ENCODE assay signal across 1 fruit fly cellular context in the genomic region with DNA sequence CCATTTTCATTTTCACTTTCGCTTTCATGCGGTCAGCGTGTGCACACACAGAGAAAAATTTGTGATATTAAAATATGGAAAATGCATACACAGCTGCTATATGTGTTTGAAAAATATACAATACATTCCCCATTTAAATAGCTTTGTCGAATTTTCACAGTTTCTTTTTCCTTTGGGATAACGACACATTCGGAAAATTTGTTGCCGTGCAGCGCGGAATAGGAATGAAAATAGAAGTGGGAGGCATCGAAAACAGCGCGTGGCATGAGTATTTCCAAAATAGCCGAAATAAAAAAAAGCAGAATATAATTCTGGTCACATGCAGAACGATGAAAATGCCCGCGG.
TF ChIP-seq lines count a peak whose summit lies in the region.

No protein-coding gene starts in this region.

TF ChIP-seq in whole organism, embryonic, 481 proteins besides CTCF, POLR2A, EP300 and RAD21 (continued from another document and continues in another):
- TF ChIP-seq Myb (GFP tag; optimal IDR thresholded peaks at IDR 0.05; lab: Kevin White, UChicago) (peak; percentile 74), CG15011 (GFP tag; optimal IDR thresholded peaks at IDR 0.05; lab: Kevin White, UChicago) (peak; percentile 71), Dip2 (GFP tag; IDR thresholded peaks at IDR 0.05; lab: Robert Waterston, UW) (no peak), fd64A (GFP tag; optimal IDR thresholded peaks at IDR 0.05; lab: Kevin White, UChicago) (peak; percentile 71), Mad (GFP tag; optimal IDR thresholded peaks at IDR 0.05; lab: Kevin White, UChicago) (peak; percentile 74), CG1603 (tag; optimal IDR thresholded peaks at IDR 0.05; lab: Kevin White, UChicago) (peak; percentile 82), Doc2 (GFP tag; IDR thresholded peaks at IDR 0.05; lab: Robert Waterston, UW) (peak; percentile 62), Rx (GFP tag; IDR thresholded peaks at IDR 0.05; lab: Robert Waterston, UW) (peak; percentile 74), Fer3 (tag; optimal IDR thresholded peaks at IDR 0.05; lab: Kevin White, UChicago) (peak; percentile 88), Lim3 (GFP tag; IDR thresholded peaks at IDR 0.05; lab: Robert Waterston, UW) (no peak), caup (GFP tag; optimal IDR thresholded peaks at IDR 0.05; lab: Kevin White, UChicago; ENCODE audit: severe bottlenecking) (peak; percentile 83), Elba2 (GFP tag; optimal IDR thresholded peaks at IDR 0.05; lab: Kevin White, UChicago) (no peak), Bdp1 (GFP tag; optimal IDR thresholded peaks at IDR 0.05; lab: Kevin White, UChicago) (peak; percentile 68), Fer1 (GFP tag; optimal IDR thresholded peaks at IDR 0.05; lab: Kevin White, UChicago) (peak; percentile 84), CG13123 (GFP tag; optimal IDR thresholded peaks at IDR 0.05; lab: Kevin White, UChicago) (peak; percentile 65), hbn (GFP tag; IDR thresholded peaks at IDR 0.05; lab: Robert Waterston, UW; ENCODE audit: partially characterized antibody) (no peak), CG33213 (GFP tag; optimal IDR thresholded peaks at IDR 0.05; lab: Kevin White, UChicago) (peak; percentile 81), ewg (GFP tag; optimal IDR thresholded peaks at IDR 0.05; lab: Kevin White, UChicago) (peak; percentile 69), Mes4 (GFP tag; optimal IDR thresholded peaks at IDR 0.05; lab: Kevin White, UChicago) (peak; percentile 74), CG8944 (GFP tag; optimal IDR thresholded peaks at IDR 0.05; lab: Kevin White, UChicago) (peak; percentile 81), onecut (GFP tag; IDR thresholded peaks at IDR 0.05; lab: Robert Waterston, UW) (peak; percentile 71), NfI (GFP tag; optimal IDR thresholded peaks at IDR 0.05; lab: Kevin White, UChicago) (peak; percentile 86), chinmo (GFP tag; IDR thresholded peaks at IDR 0.05; lab: Robert Waterston, UW; ENCODE audit: partially characterized antibody) (0 out of 4 replicates have a peak, but pooled peaks have one; percentile 47), zen (tag; optimal IDR thresholded peaks at IDR 0.05; lab: Kevin White, UChicago) (peak; percentile 67), bab2 (GFP tag; optimal IDR thresholded peaks at IDR 0.05; lab: Kevin White, UChicago) (peak; percentile 90), tin (GFP tag; optimal IDR thresholded peaks at IDR 0.05; lab: Kevin White, UChicago) (peak; percentile 81), corto (GFP tag; optimal IDR thresholded peaks at IDR 0.05; lab: Kevin White, UChicago) (no peak), Xrp1 (GFP tag; IDR thresholded peaks at IDR 0.05; lab: Robert Waterston, UW) (peak; percentile 90), Hr3 (GFP tag; optimal IDR thresholded peaks at IDR 0.05; lab: Kevin White, UChicago) (peak; percentile 74), E2f1 (GFP tag; IDR thresholded peaks at IDR 0.05; lab: Robert Waterston, UW) (peak; percentile 88), CG5245 (GFP tag; optimal IDR thresholded peaks at IDR 0.05; lab: Kevin White, UChicago) (peak; percentile 79), phol (tag; optimal IDR thresholded peaks at IDR 0.05; lab: Kevin White, UChicago) (peak; percentile 79), al (GFP tag; IDR thresholded peaks at IDR 0.05; lab: Robert Waterston, UW) (peak; percentile 90), Gsc (GFP tag; IDR thresholded peaks at IDR 0.05; lab: Robert Waterston, UW) (peak; percentile 73), CG1529 (GFP tag; optimal IDR thresholded peaks at IDR 0.05; lab: Kevin White, UChicago) (peak; percentile 68), CG3281 (GFP tag; optimal IDR thresholded peaks at IDR 0.05; lab: Kevin White, UChicago) (peak; percentile 84), gsb (GFP tag; IDR thresholded peaks at IDR 0.05; lab: Robert Waterston, UW) (peak; percentile 80), Bgb (GFP tag; IDR thresholded peaks at IDR 0.05; lab: Robert Waterston, UW; ENCODE audit: partially characterized antibody) (no peak), Stat92E (GFP tag; optimal IDR thresholded peaks at IDR 0.05; lab: Kevin White, UChicago) (no peak), CG4820 (GFP tag; optimal IDR thresholded peaks at IDR 0.05; lab: Kevin White, UChicago) (peak; percentile 71), bigmax (GFP tag; optimal IDR thresholded peaks at IDR 0.05; lab: Kevin White, UChicago) (no peak), C15 (GFP tag; IDR thresholded peaks at IDR 0.05; lab: Robert Waterston, UW) (0 out of 3 replicates have a peak, but pooled peaks have one; percentile 65), E2f2 (GFP tag; IDR thresholded peaks at IDR 0.05; lab: Robert Waterston, UW) (peak; percentile 57), h (optimal IDR thresholded peaks at IDR 0.05; lab: Kevin White, UChicago) (no peak), ara (GFP tag; IDR thresholded peaks at IDR 0.05; lab: Robert Waterston, UW) (peak; percentile 85), Neu2 (GFP tag; optimal IDR thresholded peaks at IDR 0.05; lab: Kevin White, UChicago; ENCODE audit: borderline replicate concordance) (no peak), CG11247 (GFP tag; IDR thresholded peaks at IDR 0.05; lab: Robert Waterston, UW) (peak; percentile 87), kni (GFP tag; optimal IDR thresholded peaks at IDR 0.05; lab: Kevin White, UChicago) (peak; percentile 36), prd (optimal IDR thresholded peaks at IDR 0.05; lab: Kevin White, UChicago) (no peak), prd (GFP tag; IDR thresholded peaks at IDR 0.05; lab: Robert Waterston, UW) (peak; percentile 91), Side (GFP tag; optimal IDR thresholded peaks at IDR 0.05; lab: Kevin White, UChicago) (peak; percentile 79), Kr (GFP tag; optimal IDR thresholded peaks at IDR 0.05; lab: Kevin White, UChicago) (no peak), lilli (GFP tag; optimal IDR thresholded peaks at IDR 0.05; lab: Kevin White, UChicago) (peak; percentile 90), Hand (GFP tag; optimal IDR thresholded peaks at IDR 0.05; lab: Kevin White, UChicago) (peak; percentile 70), CG7839 (tag; optimal IDR thresholded peaks at IDR 0.05; lab: Kevin White, UChicago) (peak; percentile 89), cas (GFP tag; IDR thresholded peaks at IDR 0.05; lab: Robert Waterston, UW) (peak; percentile 76), schlank (tag; optimal IDR thresholded peaks at IDR 0.05; lab: Kevin White, UChicago) (peak; percentile 81), CG6765 (GFP tag; optimal IDR thresholded peaks at IDR 0.05; lab: Kevin White, UChicago) (peak; percentile 48), CG10321 (GFP tag; IDR thresholded peaks at IDR 0.05; lab: Robert Waterston, UW) (peak; percentile 47; the same call in 1 of the 2 replicates), Jarid2 (GFP tag; optimal IDR thresholded peaks at IDR 0.05; lab: Kevin White, UChicago) (peak; percentile 42), CG2889 (GFP tag; IDR thresholded peaks at IDR 0.05; lab: Robert Waterston, UW) (peak; percentile 85), Oli (tag; optimal IDR thresholded peaks at IDR 0.05; lab: Kevin White, UChicago) (peak; percentile 81), CG6813 (GFP tag; optimal IDR thresholded peaks at IDR 0.05; lab: Kevin White, UChicago) (peak; percentile 77), ranshi (GFP tag; IDR thresholded peaks at IDR 0.05; lab: Robert Waterston, UW) (peak; percentile 90), CG4617 (GFP tag; optimal IDR thresholded peaks at IDR 0.05; lab: Kevin White, UChicago; ENCODE audit: borderline replicate concordance) (peak; percentile 48), CG13287 (GFP tag; IDR thresholded peaks at IDR 0.05; lab: Robert Waterston, UW; ENCODE audit: partially characterized antibody) (no peak), crp (GFP tag; optimal IDR thresholded peaks at IDR 0.05; lab: Kevin White, UChicago) (peak in 1 of 2 experiments; percentile 44), Dll (GFP tag; IDR thresholded peaks at IDR 0.05; lab: Robert Waterston, UW; ENCODE audit: partially characterized antibody) (no peak), knrl (GFP tag; IDR thresholded peaks at IDR 0.05; lab: Robert Waterston, UW; ENCODE audit: partially characterized antibody) (no peak), D19A (tag; optimal IDR thresholded peaks at IDR 0.05; lab: Kevin White, UChicago) (peak; percentile 72), pum (GFP tag; optimal IDR thresholded peaks at IDR 0.05; lab: Kevin White, UChicago) (peak; percentile 82), CG2120 (GFP tag; optimal IDR thresholded peaks at IDR 0.05; lab: Kevin White, UChicago) (peak; percentile 95), CG11456 (GFP tag; IDR thresholded peaks at IDR 0.05; lab: Robert Waterston, UW) (peak; percentile 90), fd102C (GFP tag; optimal IDR thresholded peaks at IDR 0.05; lab: Kevin White, UChicago) (no peak), Ets97D (GFP tag; optimal IDR thresholded peaks at IDR 0.05; lab: Kevin White, UChicago) (peak; percentile 57), CG10654 (GFP tag; optimal IDR thresholded peaks at IDR 0.05; lab: Kevin White, UChicago) (peak; percentile 80), CG17612 (GFP tag; IDR thresholded peaks at IDR 0.05; lab: Robert Waterston, UW) (peak; percentile 76), CG13424 (tag; optimal IDR thresholded peaks at IDR 0.05; lab: Kevin White, UChicago) (peak; percentile 83), PHDP (tag; optimal IDR thresholded peaks at IDR 0.05; lab: Kevin White, UChicago) (peak; percentile 88), Antp (GFP tag; optimal IDR thresholded peaks at IDR 0.05; lab: Kevin White, UChicago) (peak; percentile 86), CG13775 (GFP tag; optimal IDR thresholded peaks at IDR 0.05; lab: Kevin White, UChicago) (peak; percentile 65), Lpt (GFP tag; optimal IDR thresholded peaks at IDR 0.05; lab: Kevin White, UChicago) (no peak), yki (optimal IDR thresholded peaks at IDR 0.05; lab: Kevin White, UChicago) (no peak), NK7.1 (GFP tag; optimal IDR thresholded peaks at IDR 0.05; lab: Kevin White, UChicago) (peak; percentile 71), CG32532 (GFP tag; IDR thresholded peaks at IDR 0.05; lab: Robert Waterston, UW) (peak; percentile 91), ro (GFP tag; IDR thresholded peaks at IDR 0.05; lab: Robert Waterston, UW) (peak; percentile 57), odd (GFP tag; optimal IDR thresholded peaks at IDR 0.05; lab: Kevin White, UChicago) (peak; percentile 68), CG18011 (GFP tag; optimal IDR thresholded peaks at IDR 0.05; lab: Kevin White, UChicago) (peak; percentile 52), CG8924 (tag; optimal IDR thresholded peaks at IDR 0.05; lab: Kevin White, UChicago) (peak; percentile 85), CG9797 (GFP tag; optimal IDR thresholded peaks at IDR 0.05; lab: Kevin White, UChicago) (no peak), her (GFP tag; optimal IDR thresholded peaks at IDR 0.05; lab: Kevin White, UChicago) (peak; percentile 85), shn (GFP tag; optimal IDR thresholded peaks at IDR 0.05; lab: Kevin White, UChicago) (peak; percentile 67), cwo (GFP tag; optimal IDR thresholded peaks at IDR 0.05; lab: Kevin White, UChicago) (peak; percentile 91), MBD-R2 (GFP tag; IDR thresholded peaks at IDR 0.05; lab: Robert Waterston, UW) (peak; percentile 59; the same call in 1 of the 2 replicates), B-H2 (GFP tag; optimal IDR thresholded peaks at IDR 0.05; lab: Kevin White, UChicago) (peak; percentile 72), Nf-YC (tag; optimal IDR thresholded peaks at IDR 0.05; lab: Kevin White, UChicago) (peak; percentile 54), D (optimal IDR thresholded peaks at IDR 0.05; lab: Kevin White, UChicago) (no peak), D (GFP tag; optimal IDR thresholded peaks at IDR 0.05; lab: Kevin White, UChicago) (peak; percentile 77), CG14050 (GFP tag; IDR thresholded peaks at IDR 0.05; lab: Robert Waterston, UW) (peak; percentile 83), hkb (optimal IDR thresholded peaks at IDR 0.05; lab: Kevin White, UChicago) (no peak), hkb (GFP tag; IDR thresholded peaks at IDR 0.05; lab: Robert Waterston, UW) (peak; percentile 92), CG7745 (tag; optimal IDR thresholded peaks at IDR 0.05; lab: Kevin White, UChicago) (no peak), CG2129 (GFP tag; IDR thresholded peaks at IDR 0.05; lab: Robert Waterston, UW; ENCODE audit: partially characterized antibody) (no peak), CG3065 (GFP tag; optimal IDR thresholded peaks at IDR 0.05; lab: Kevin White, UChicago) (peak; percentile 29), CG15479 (GFP tag; optimal IDR thresholded peaks at IDR 0.05; lab: Kevin White, UChicago) (no peak), CG12071 (GFP tag; optimal IDR thresholded peaks at IDR 0.05; lab: Kevin White, UChicago) (peak; percentile 84), tup (GFP tag; optimal IDR thresholded peaks at IDR 0.05; lab: Kevin White, UChicago) (peak; percentile 72), CG4404 (GFP tag; IDR thresholded peaks at IDR 0.05; lab: Robert Waterston, UW) (peak; percentile 63), Doc3 (GFP tag; IDR thresholded peaks at IDR 0.05; lab: Robert Waterston, UW; ENCODE audit: partially characterized antibody) (no peak), CG10274 (GFP tag; optimal IDR thresholded peaks at IDR 0.05; lab: Kevin White, UChicago) (peak; percentile 63), chm (GFP tag; IDR thresholded peaks at IDR 0.05; lab: Robert Waterston, UW) (peak; percentile 87), sug (tag; optimal IDR thresholded peaks at IDR 0.05; lab: Kevin White, UChicago) (peak; percentile 77), CG17361 (GFP tag; IDR thresholded peaks at IDR 0.05; lab: Robert Waterston, UW) (peak; percentile 82), sisA (GFP tag; IDR thresholded peaks at IDR 0.05; lab: Robert Waterston, UW) (peak; percentile 92), CG7928 (GFP tag; optimal IDR thresholded peaks at IDR 0.05; lab: Kevin White, UChicago) (peak; percentile 54), CG33557 (GFP tag; optimal IDR thresholded peaks at IDR 0.05; lab: Kevin White, UChicago) (peak; percentile 38), CG12942 (GFP tag; optimal IDR thresholded peaks at IDR 0.05; lab: Kevin White, UChicago) (peak; percentile 75), CG8765 (GFP tag; IDR thresholded peaks at IDR 0.05; lab: Robert Waterston, UW) (0 out of 2 replicates have a peak, but pooled peaks have one; percentile 58), CG34224 (GFP tag; IDR thresholded peaks at IDR 0.05; lab: Robert Waterston, UW; ENCODE audit: partially characterized antibody) (no peak), CG10147 (GFP tag; optimal IDR thresholded peaks at IDR 0.05; lab: Kevin White, UChicago) (peak; percentile 73), Bteb2 (GFP tag; optimal IDR thresholded peaks at IDR 0.05; lab: Kevin White, UChicago) (peak; percentile 77), CG4282 (GFP tag; optimal IDR thresholded peaks at IDR 0.05; lab: Kevin White, UChicago) (peak; percentile 67), pho (GFP tag; optimal IDR thresholded peaks at IDR 0.05; lab: Kevin White, UChicago) (peak; percentile 86), gcm (GFP tag; optimal IDR thresholded peaks at IDR 0.05; lab: Kevin White, UChicago) (peak; percentile 61), ase (GFP tag; IDR thresholded peaks at IDR 0.05; lab: Robert Waterston, UW) (peak; percentile 79), nau (GFP tag; optimal IDR thresholded peaks at IDR 0.05; lab: Kevin White, UChicago) (peak; percentile 87)
